Worm (Caenorhabditis elegans): ENCODE data around the gene ssq-4.

- TF ChIP-seq ceh-18 (tag; optimal IDR thresholded peaks at IDR 0.05) (no peak), dve-1 (tag; optimal IDR thresholded peaks at IDR 0.05) (no peak), nhr-232 (tag; optimal IDR thresholded peaks at IDR 0.05) (no peak), elt-2 (tag; optimal IDR thresholded peaks at IDR 0.05) (no peak), che-1 (tag; optimal IDR thresholded peaks at IDR 0.05) (no peak), ttx-3 (tag; optimal IDR thresholded peaks at IDR 0.05) (no peak), npax-4 (tag; optimal IDR thresholded peaks at IDR 0.05) (no peak), pha-4 (tag; optimal IDR thresholded peaks at IDR 0.05) (no peak), nhr-11 (tag; optimal IDR thresholded peaks at IDR 0.05) (no peak), T23F11.4 (GFP tag; optimal IDR thresholded peaks at IDR 0.05) (no peak), ceh-9 (tag; optimal IDR thresholded peaks at IDR 0.05) (no peak), Y22D7AL.16 (tag; optimal IDR thresholded peaks at IDR 0.05) (no peak), ceh-30 (tag; optimal IDR thresholded peaks at IDR 0.05) (no peak)
Observed at ce11 chrIV:5002448-5002847, 13.8 kb upstream of the ssq-4 start, which contains the start of gene pes-1.

Data from whole organism, late embryonic.